Fruit fly (Drosophila melanogaster): ENCODE results near the gene CG33310.

Gene CG33310

dm6 chr2L:15056359-15057220 lies 29.9 kb downstream of the CG33310 start (continued):
- TF ChIP-seq CG12942 (GFP tag; optimal IDR thresholded peaks at IDR 0.05) (peak; percentile 69), E2f2 (GFP tag; IDR thresholded peaks at IDR 0.05) (peak; percentile 37; the same call in 1 of the 2 replicates), nau (GFP tag; optimal IDR thresholded peaks at IDR 0.05) (peak; percentile 56), br (optimal IDR thresholded peaks at IDR 0.05) (no peak), otp (GFP tag; IDR thresholded peaks at IDR 0.05) (peak; percentile 67; the same call in 1 of the 3 replicates), insv (GFP tag; optimal IDR thresholded peaks at IDR 0.05) (no peak), CG34422 (GFP tag; IDR thresholded peaks at IDR 0.05) (peak; percentile 73; the same call in 2 of the 3 replicates), CG18599 (GFP tag; optimal IDR thresholded peaks at IDR 0.05) (peak; percentile 74), CkIIα-i1 (GFP tag; IDR thresholded peaks at IDR 0.05) (no peak), CG2889 (GFP tag; IDR thresholded peaks at IDR 0.05) (peak; percentile 51; the same call in 1 of the 3 replicates), HLH3B (GFP tag; IDR thresholded peaks at IDR 0.05) (peak; percentile 63), crp (GFP tag; optimal IDR thresholded peaks at IDR 0.05) (peak in 1 of 2 experiments; percentile 16), Drgx (GFP tag; IDR thresholded peaks at IDR 0.05) (peak; percentile 82), Ets97D (GFP tag; optimal IDR thresholded peaks at IDR 0.05) (no peak), CG6254 (GFP tag; optimal IDR thresholded peaks at IDR 0.05) (peak; percentile 64), Fer3 (tag; optimal IDR thresholded peaks at IDR 0.05) (peak; percentile 58), CG9876 (GFP tag; optimal IDR thresholded peaks at IDR 0.05) (no peak), CTCF (GFP tag; optimal IDR thresholded peaks at IDR 0.05) (peak; percentile 31), Spps (tag; optimal IDR thresholded peaks at IDR 0.05) (peak; percentile 68), ftz-f1 (GFP tag; optimal IDR thresholded peaks at IDR 0.05) (peak; percentile 37), CG3995 (GFP tag; optimal IDR thresholded peaks at IDR 0.05) (peak; percentile 17), maf-S (GFP tag; optimal IDR thresholded peaks at IDR 0.05) (no peak), bigmax (GFP tag; optimal IDR thresholded peaks at IDR 0.05) (no peak), sd (tag; optimal IDR thresholded peaks at IDR 0.05) (peak; percentile 27), CG12071 (GFP tag; optimal IDR thresholded peaks at IDR 0.05) (peak; percentile 11), CG6813 (GFP tag; optimal IDR thresholded peaks at IDR 0.05) (peak; percentile 36), Hr78 (GFP tag; optimal IDR thresholded peaks at IDR 0.05) (peak in 1 of 2 experiments; percentile 65), kni (GFP tag; optimal IDR thresholded peaks at IDR 0.05) (no peak), al (GFP tag; IDR thresholded peaks at IDR 0.05) (peak; percentile 43), Adf1 (GFP tag; IDR thresholded peaks at IDR 0.05) (peak; percentile 23; the same call in 1 of the 2 replicates), CG13775 (GFP tag; optimal IDR thresholded peaks at IDR 0.05) (peak; percentile 75), tna (GFP tag; IDR thresholded peaks at IDR 0.05; ENCODE audit: partially characterized antibody) (no peak), Oaz (GFP tag; IDR thresholded peaks at IDR 0.05) (0 out of 2 replicates have a peak, but pooled peaks have one; percentile 43), Six4 (GFP tag; optimal IDR thresholded peaks at IDR 0.05) (peak; percentile 82), jing (GFP tag; optimal IDR thresholded peaks at IDR 0.05) (peak; percentile 5), Dp (GFP tag; optimal IDR thresholded peaks at IDR 0.05) (no peak), cg (GFP tag; optimal IDR thresholded peaks at IDR 0.05) (peak; percentile 93), kay (GFP tag; optimal IDR thresholded peaks at IDR 0.05) (peak; percentile 37), Dip3 (GFP tag; optimal IDR thresholded peaks at IDR 0.05) (peak; percentile 10), Rfx (GFP tag; IDR thresholded peaks at IDR 0.05) (peak; percentile 64), tap (tag; optimal IDR thresholded peaks at IDR 0.05) (peak; percentile 51), Dad (GFP tag; optimal IDR thresholded peaks at IDR 0.05) (no peak), nerfin-1 (tag; optimal IDR thresholded peaks at IDR 0.05) (peak; percentile 78), CG6854 (GFP tag; optimal IDR thresholded peaks at IDR 0.05) (peak; percentile 65), CG6654 (GFP tag; optimal IDR thresholded peaks at IDR 0.05) (peak; percentile 44), Neu2 (GFP tag; optimal IDR thresholded peaks at IDR 0.05; ENCODE audit: borderline replicate concordance) (no peak), CG4730 (GFP tag; IDR thresholded peaks at IDR 0.05) (0 out of 2 replicates have a peak, but pooled peaks have one; percentile 37), Scr (GFP tag; IDR thresholded peaks at IDR 0.05; ENCODE audit: partially characterized antibody) (no peak), Hr3 (GFP tag; optimal IDR thresholded peaks at IDR 0.05) (peak; percentile 76)
